Worm (Caenorhabditis elegans): ENCODE data around the gene spp-22.

The spp-22 gene

DNA sequence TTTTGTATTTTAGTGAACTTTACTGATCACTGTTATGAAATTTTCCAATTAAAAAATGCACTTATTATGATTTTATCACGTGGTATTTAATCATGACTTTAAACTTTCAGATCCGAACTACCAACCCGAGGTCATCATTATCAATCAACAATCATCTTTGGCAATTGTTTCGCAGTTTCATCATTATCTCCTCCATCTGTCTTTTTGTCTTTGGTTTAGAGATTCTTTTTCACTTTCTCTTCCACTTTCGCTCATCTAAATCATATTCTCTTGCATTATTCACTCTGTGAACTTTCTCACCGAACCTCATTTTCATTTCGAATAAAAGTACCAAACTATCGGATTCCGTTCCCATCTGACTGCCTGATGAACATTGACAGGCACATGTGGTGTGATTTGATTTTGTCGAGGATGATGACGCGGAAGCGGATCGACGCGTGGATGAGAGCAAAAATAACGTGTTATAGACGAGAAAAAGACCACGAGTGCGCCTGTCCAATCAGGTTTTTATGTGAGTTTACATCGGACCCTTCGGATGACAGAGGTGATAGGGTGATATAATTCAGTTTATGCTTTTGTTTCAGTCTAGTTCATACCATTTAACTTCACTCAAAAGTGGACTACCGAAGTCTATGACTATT is 918 bp upstream of the spp-22 start:
- no peak for TF ChIP-seq unc-62 (GFP tag; optimal IDR thresholded peaks at IDR 0.05)

DNA sequence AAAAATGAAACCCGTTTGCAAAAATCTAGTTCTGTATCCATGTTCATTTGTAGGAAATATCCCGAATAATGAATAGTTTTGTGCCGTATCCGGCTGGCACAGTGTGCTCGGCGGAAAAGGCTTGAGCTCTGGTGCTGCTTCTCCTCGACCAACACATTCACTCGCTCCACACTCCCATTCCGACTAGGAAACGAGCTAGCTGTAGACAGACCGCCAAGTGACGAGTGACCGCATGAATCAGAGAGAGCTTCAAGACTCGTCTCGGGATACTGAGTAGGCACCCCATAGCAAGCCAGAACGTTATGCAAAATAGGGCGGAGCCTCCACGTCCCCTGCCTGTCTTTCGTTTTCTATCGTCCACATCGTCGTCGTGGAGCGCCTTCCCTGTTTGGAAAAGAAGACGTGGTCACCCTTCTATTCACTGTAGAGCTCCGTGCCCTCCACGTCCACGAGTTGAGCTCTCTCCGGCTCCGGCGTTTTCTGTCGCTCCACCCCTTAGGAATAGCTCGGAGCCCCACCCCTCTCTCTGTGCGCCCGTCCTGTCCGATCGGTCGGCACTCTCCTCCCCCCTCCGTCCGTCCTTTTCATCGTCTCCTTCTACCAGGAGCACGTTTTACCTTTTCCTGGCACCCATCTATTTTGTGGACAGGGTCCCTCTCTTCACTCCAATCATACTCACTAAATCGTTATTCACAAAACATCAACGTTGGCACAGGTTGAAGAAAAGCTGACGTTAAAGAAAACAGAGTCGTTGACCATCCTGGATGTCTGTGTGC is 6.4 kb downstream of the spp-22 start, which contains the start of gene syd-9:
Gene syd-9 (plus strand): TSS at position 394 of the 776 bp plus-strand sequence.
- no peak for TF ChIP-seq unc-62 (GFP tag; optimal IDR thresholded peaks at IDR 0.05)

ce11 chrX:7220209-7220608 is 8.7 kb downstream of the spp-22 start:
- no peak for TF ChIP-seq unc-62 (GFP tag; optimal IDR thresholded peaks at IDR 0.05)

DNA sequence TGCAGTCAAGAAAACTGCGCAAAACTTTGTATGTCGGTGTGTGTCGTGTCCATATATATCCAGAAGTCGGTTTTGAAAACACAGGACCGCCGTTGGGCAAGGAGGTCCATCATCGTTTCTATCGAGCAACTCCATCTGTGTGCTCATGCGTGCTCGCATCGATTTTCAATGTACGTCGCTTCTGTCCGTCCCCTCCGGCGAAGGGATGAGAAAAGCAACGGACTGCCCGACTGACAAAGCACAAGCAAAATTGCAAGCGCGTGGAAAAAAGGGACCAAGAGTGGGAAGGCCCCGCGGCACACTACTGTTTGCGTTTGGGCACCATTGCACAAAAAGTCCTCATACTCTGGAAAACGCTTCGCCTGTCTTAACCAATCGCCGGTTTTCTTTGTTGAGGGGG is 10.9 kb downstream of the spp-22 start:
- TF ChIP-seq unc-62 (GFP tag; optimal IDR thresholded peaks at IDR 0.05): no peak

ce11 chrX:7224510-7224909 is 13.0 kb downstream of the spp-22 start:
- TF ChIP-seq unc-62 (GFP tag; optimal IDR thresholded peaks at IDR 0.05): no peak

- TF ChIP-seq unc-62 (GFP tag; optimal IDR thresholded peaks at IDR 0.05): no peak
These were observed 13.5 kb downstream of the spp-22 start for ce11 chrX:7225028-7225427.

ce11 chrX:7229357-7229756 is 17.9 kb downstream of the spp-22 start:
- TF ChIP-seq unc-62 (GFP tag; optimal IDR thresholded peaks at IDR 0.05): no peak

- TF ChIP-seq unc-62 (GFP tag; optimal IDR thresholded peaks at IDR 0.05): no peak
These were observed 18.8 kb downstream of the spp-22 start for ce11 chrX:7230321-7230720.

DNA sequence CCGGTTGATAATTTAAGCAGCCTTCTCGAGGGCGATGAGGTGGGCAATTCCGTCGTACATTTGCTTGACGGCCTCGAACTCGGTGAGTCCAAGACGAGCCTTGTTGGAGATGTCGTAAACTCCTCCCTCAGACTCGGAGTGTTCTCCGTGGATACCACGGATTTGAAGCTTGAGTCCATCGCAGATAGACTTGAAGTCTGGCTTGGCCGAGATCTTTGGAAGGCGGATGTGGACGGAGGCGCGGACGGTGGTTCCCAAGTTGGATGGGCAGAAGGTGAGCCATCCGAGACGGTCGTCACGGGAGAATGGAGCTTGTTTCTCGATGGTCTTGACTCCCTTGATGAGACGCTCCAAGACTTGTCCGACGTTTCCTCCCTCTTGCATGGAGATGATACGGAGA is 19.4 kb downstream of the spp-22 start:
- TF ChIP-seq unc-62 (GFP tag; optimal IDR thresholded peaks at IDR 0.05): no peak

- TF ChIP-seq unc-62 (GFP tag; optimal IDR thresholded peaks at IDR 0.05): no peak
These were observed 20.8 kb downstream of the spp-22 start for ce11 chrX:7232158-7232822.

- no peak for TF ChIP-seq unc-62 (GFP tag; optimal IDR thresholded peaks at IDR 0.05)
These were observed 21.9 kb downstream of the spp-22 start for ce11 chrX:7233127-7234073.

ce11 chrX:7234074-7234453 is 22.6 kb downstream of the spp-22 start:
- no peak for TF ChIP-seq unc-62 (GFP tag; optimal IDR thresholded peaks at IDR 0.05)

ce11 chrX:7234723-7235203 is 23.3 kb downstream of the spp-22 start:
- no peak for TF ChIP-seq unc-62 (GFP tag; optimal IDR thresholded peaks at IDR 0.05)

DNA sequence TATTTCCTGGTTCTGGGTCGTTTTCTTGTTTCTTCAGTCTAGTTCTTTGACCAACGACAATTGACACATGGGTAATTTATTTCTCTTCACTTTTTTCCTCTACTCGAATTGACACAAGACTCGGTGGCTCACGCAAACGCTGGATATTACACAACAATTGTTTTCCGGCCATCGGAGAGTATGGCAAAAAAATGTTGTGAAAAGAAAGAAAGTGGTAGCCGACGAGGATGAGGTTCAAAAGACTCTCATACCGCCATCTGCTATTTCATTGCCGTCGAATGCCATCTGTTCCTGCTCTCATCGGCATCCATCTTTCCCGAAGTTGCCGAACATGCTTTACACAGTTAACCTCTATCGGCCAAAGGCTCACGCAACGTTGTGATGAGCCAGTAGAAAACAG is 25.2 kb downstream of the spp-22 start:
- TF ChIP-seq unc-62 (GFP tag; optimal IDR thresholded peaks at IDR 0.05): no peak

DNA sequence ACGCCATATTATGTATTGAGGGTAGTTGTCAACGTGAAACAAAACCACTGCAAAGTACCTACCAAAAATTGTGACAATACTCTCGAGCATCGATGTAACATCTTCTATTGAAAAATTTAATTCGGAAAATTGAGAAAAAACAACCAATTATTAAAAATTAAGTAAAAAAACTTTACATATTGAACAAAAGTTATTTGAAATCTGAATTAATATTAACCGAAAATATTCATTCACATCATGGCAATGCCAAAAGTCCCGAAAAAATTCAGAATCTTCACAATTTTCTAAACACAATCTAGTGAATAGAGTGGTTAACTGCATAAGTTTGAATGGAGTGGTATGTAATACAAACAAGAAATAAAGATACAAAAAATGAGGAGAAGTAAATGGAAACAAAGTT is 27.1 kb downstream of the spp-22 start, which contains the start of gene F46H5.3:
Gene F46H5.3 (minus strand): TSS at position 101 of the 400 bp plus-strand sequence.
- TF ChIP-seq unc-62 (GFP tag; optimal IDR thresholded peaks at IDR 0.05): no peak
